Worm (Caenorhabditis elegans) whole organism, young adult: ENCODE measurements around the gene T27E9.2.

Experiments used
- B0261.1 ChIP-seq: sonication (generic microtip); optimal IDR thresholded peaks from 2 replicates; lab custom pipeline; 2016; ENCODE audit warnings: mild to moderate bottlenecking, missing genetic modification characterization, moderate library complexity, missing compliant biosample characterization
- D2030.7 ChIP-seq: fragments of 200-800 bp; sonication (Bioruptor generic); IDR thresholded peaks from 2 replicates; pipeline ENCODE4 v1.3.6; 2022; ENCODE audit warnings: missing genetic modification reagents, missing genetic modification characterization, missing compliant biosample characterization
- F23B12.7 ChIP-seq: sonication (generic microtip); optimal IDR thresholded peaks from 2 replicates; lab custom pipeline; 2017; ENCODE audit warnings: missing genetic modification characterization, mild to moderate bottlenecking, missing compliant biosample characterization, antibody characterized with exemption, moderate library complexity; ENCODE audit not compliant: insufficient read depth
- F37B4.10 ChIP-seq: fragments of 200-800 bp; sonication (Bioruptor generic); IDR thresholded peaks from 2 replicates; pipeline ENCODE4 v1.3.6; 2022; ENCODE audit warnings: missing genetic modification characterization, missing compliant biosample characterization
- F39B2.1 ChIP-seq: fragments of 200-800 bp; sonication (Bioruptor generic); IDR thresholded peaks from 2 replicates; pipeline ENCODE4 v1.3.6; 2022; ENCODE audit warnings: missing genetic modification reagents, missing genetic modification characterization, missing compliant biosample characterization
- F49E8.2 ChIP-seq: sonication (generic microtip); optimal IDR thresholded peaks from 3 replicates; lab custom pipeline; 2017; ENCODE audit warnings: missing genetic modification characterization, mild to moderate bottlenecking, missing compliant biosample characterization, antibody characterized with exemption, moderate library complexity; ENCODE audit not compliant: insufficient read depth
- F52B5.7 ChIP-seq: sonication (generic microtip); optimal IDR thresholded peaks from 2 replicates; lab custom pipeline; 2016; ENCODE audit warnings: mild to moderate bottlenecking, missing genetic modification characterization, missing compliant biosample characterization
- F55B11.4 ChIP-seq: sonication (generic microtip); optimal IDR thresholded peaks from 2 replicates; lab custom pipeline; 2016; ENCODE audit warnings: missing compliant biosample characterization, missing genetic modification characterization, borderline replicate concordance; ENCODE audit not compliant: insufficient read depth
- T07F8.4 ChIP-seq: sonication (generic microtip); optimal IDR thresholded peaks from 2 replicates; lab custom pipeline; 2016; ENCODE audit warnings: mild to moderate bottlenecking, missing genetic modification characterization, moderate library complexity, missing compliant biosample characterization
- akir-1 ChIP-seq: fragments of 200-800 bp; sonication (Bioruptor generic); optimal IDR thresholded peaks from 2 replicates; lab custom pipeline; 2018; ENCODE audit warnings: mild to moderate bottlenecking, missing genetic modification characterization, moderate library complexity, missing compliant biosample characterization
- aptf-2 ChIP-seq: fragments of 200-800 bp; sonication (Bioruptor generic); conservative IDR thresholded peaks from 2 replicates; pipeline ENCODE4 v1.3.6; 2022; ENCODE audit warnings: missing genetic modification reagents, missing genetic modification characterization, missing compliant biosample characterization
- athp-1 ChIP-seq: sonication (generic microtip); optimal IDR thresholded peaks from 2 replicates; lab custom pipeline; 2017; ENCODE audit warnings: mild to moderate bottlenecking, missing genetic modification characterization, missing compliant biosample characterization
- bed-1 ChIP-seq: fragments of 200-800 bp; sonication (Bioruptor generic); IDR thresholded peaks from 2 replicates; pipeline ENCODE4 v1.3.6; 2022; ENCODE audit warnings: missing genetic modification reagents, missing genetic modification characterization, missing compliant biosample characterization
- bed-2 ChIP-seq: fragments of 200-800 bp; sonication (Bioruptor generic); IDR thresholded peaks from 2 replicates; pipeline ENCODE4 v1.3.6; 2022; ENCODE audit warnings: missing genetic modification reagents, missing genetic modification characterization, missing compliant biosample characterization
- cebp-1 ChIP-seq, 2 experiments: fragments of 200-800 bp in 1 of 2; sonication (Bioruptor generic) in 1 of 2; sonication (generic microtip) in 1 of 2; IDR thresholded peaks in 1 of 2; optimal IDR thresholded peaks in 1 of 2; 2 replicates each; pipeline versions ENCODE4 v1.3.6 to Lab custom; 2017 to 2022; ENCODE audit warnings: missing compliant biosample characterization in 2 of 2, missing genetic modification characterization in 2 of 2, mild to moderate bottlenecking in 1 of 2, missing genetic modification reagents in 1 of 2, moderate library complexity in 1 of 2
- ceh-100 ChIP-seq: fragments of 200-800 bp; sonication (Bioruptor generic); IDR thresholded peaks from 2 replicates; pipeline ENCODE4 v1.3.6; 2022; ENCODE audit warnings: missing genetic modification reagents, missing genetic modification characterization, missing compliant biosample characterization
- die-1 ChIP-seq: sonication (generic microtip); optimal IDR thresholded peaks from 2 replicates; lab custom pipeline; 2016; ENCODE audit warnings: missing genotype, mild to moderate bottlenecking, missing genetic modification characterization, missing compliant biosample characterization
- dox-1 ChIP-seq: fragments of 200-800 bp; sonication (Bioruptor generic); IDR thresholded peaks from 2 replicates; pipeline ENCODE4 v1.3.6; 2022; ENCODE audit warnings: missing genetic modification reagents, missing genetic modification characterization, missing compliant biosample characterization
- dpl-1 ChIP-seq: fragments of 150-350 bp; optimal IDR thresholded peaks from 2 replicates; lab custom pipeline; 2014; ENCODE audit warnings: missing biosample characterization, missing genetic modification reagents, missing genetic modification characterization
- egl-44 ChIP-seq: fragments of 200-800 bp; sonication (Bioruptor generic); IDR thresholded peaks from 2 replicates; pipeline ENCODE4 v1.3.6; 2022; ENCODE audit warnings: missing genetic modification reagents, missing genetic modification characterization, missing compliant biosample characterization
- gei-17 ChIP-seq: fragments of 200-800 bp; sonication (Bioruptor generic); optimal IDR thresholded peaks from 2 replicates; lab custom pipeline; 2018; ENCODE audit warnings: mild to moderate bottlenecking, missing genetic modification characterization, missing compliant biosample characterization
- hlh-12 ChIP-seq: sonication (generic microtip); optimal IDR thresholded peaks from 2 replicates; lab custom pipeline; 2016; ENCODE audit warnings: missing genetic modification characterization, missing compliant biosample characterization
- hmg-20 ChIP-seq: fragments of 200-800 bp; sonication (Bioruptor generic); IDR thresholded peaks from 2 replicates; pipeline ENCODE4 v1.3.6; 2022; ENCODE audit warnings: missing genetic modification reagents, missing genetic modification characterization, missing compliant biosample characterization
- lin-40 ChIP-seq: sonication (generic microtip); optimal IDR thresholded peaks from 2 replicates; lab custom pipeline; 2016; ENCODE audit warnings: missing genetic modification characterization, mild to moderate bottlenecking, missing compliant biosample characterization, missing genotype, missing genetic modification reagents
- lin-54 ChIP-seq: fragments of 200-800 bp; sonication (Bioruptor generic); optimal IDR thresholded peaks from 2 replicates; lab custom pipeline; 2018; ENCODE audit warnings: mild to moderate bottlenecking, missing genetic modification characterization, missing compliant biosample characterization
- lsl-1 ChIP-seq: fragments of 200-800 bp; sonication (Bioruptor generic); optimal IDR thresholded peaks from 2 replicates; lab custom pipeline; 2018; ENCODE audit warnings: mild to moderate bottlenecking, missing genetic modification characterization, moderate library complexity, missing compliant biosample characterization
- madf-3 ChIP-seq: fragments of 200-800 bp; sonication (Bioruptor generic); IDR thresholded peaks from 2 replicates; pipeline ENCODE4 v1.3.6; 2022; ENCODE audit warnings: missing genetic modification reagents, missing genetic modification characterization, missing compliant biosample characterization
- madf-6 ChIP-seq: fragments of 200-800 bp; sonication (Bioruptor generic); IDR thresholded peaks from 2 replicates; pipeline ENCODE4 v1.3.6; 2022; ENCODE audit warnings: missing genetic modification reagents, missing genetic modification characterization, missing compliant biosample characterization
- nfya-2 ChIP-seq: fragments of 200-800 bp; sonication (Bioruptor generic); IDR thresholded peaks from 2 replicates; pipeline ENCODE4 v1.3.6; 2022; ENCODE audit warnings: missing genetic modification reagents, missing genetic modification characterization, missing compliant biosample characterization
- nhr-120 ChIP-seq: fragments of 200-800 bp; sonication (Bioruptor generic); IDR thresholded peaks from 2 replicates; pipeline ENCODE4 v1.3.6; 2022; ENCODE audit warnings: missing genetic modification characterization, missing compliant biosample characterization
- nhr-80 ChIP-seq: sonication (generic microtip); optimal IDR thresholded peaks from 2 replicates; lab custom pipeline; 2016; ENCODE audit warnings: missing genetic modification characterization, missing compliant biosample characterization
- nhr-90 ChIP-seq: sonication (generic microtip); optimal IDR thresholded peaks from 2 replicates; lab custom pipeline; 2016; ENCODE audit warnings: missing genotype, mild to moderate bottlenecking, missing genetic modification characterization, missing compliant biosample characterization
- pbrm-1 ChIP-seq: fragments of 200-800 bp; sonication (Bioruptor generic); IDR thresholded peaks from 2 replicates; pipeline ENCODE4 v1.3.6; 2022; ENCODE audit warnings: missing genetic modification reagents, missing genetic modification characterization, missing compliant biosample characterization
- rcor-1 ChIP-seq: fragments of 200-800 bp; sonication (Bioruptor generic); IDR thresholded peaks from 2 replicates; pipeline ENCODE4 v1.3.6; 2022; ENCODE audit warnings: missing genetic modification reagents, missing genetic modification characterization, missing compliant biosample characterization
- repo-1 ChIP-seq: sonication (generic microtip); optimal IDR thresholded peaks from 2 replicates; lab custom pipeline; 2017; ENCODE audit warnings: mild to moderate bottlenecking, missing genetic modification characterization, missing compliant biosample characterization
- rpc-1 ChIP-seq, 2 experiments: fragments of 150-350 bp in 1 of 2; sonication (generic microtip) in 1 of 2; optimal IDR thresholded peaks; 2 replicates each; lab custom pipeline; 2014 to 2018; ENCODE audit warnings: missing biosample characterization in 1 of 2, missing genetic modification characterization in 1 of 2, missing genetic modification reagents in 1 of 2, missing genotype in 1 of 2
- snpc-4 ChIP-seq, 5 experiments: fragments of 150-350 bp in 1 of 5; sonication (generic microtip) in 4 of 5; optimal IDR thresholded peaks; 2 replicates each; lab custom pipeline; 2014 to 2018; ENCODE audit warnings: missing genetic modification characterization in 5 of 5, missing biosample characterization in 3 of 5, antibody characterized with exemption in 2 of 5, mild to moderate bottlenecking in 2 of 5, missing compliant biosample characterization in 2 of 5, missing genotype in 2 of 5, moderate library complexity in 2 of 5, missing genetic modification reagents in 1 of 5
- ztf-18 ChIP-seq: sonication (generic microtip); optimal IDR thresholded peaks from 2 replicates; lab custom pipeline; 2016; ENCODE audit warnings: missing genotype, mild to moderate bottlenecking, missing genetic modification characterization, missing compliant biosample characterization
- ztf-22 ChIP-seq: fragments of 200-800 bp; sonication (Bioruptor generic); optimal IDR thresholded peaks from 2 replicates; lab custom pipeline; 2018; ENCODE audit warnings: mild to moderate bottlenecking, missing genetic modification characterization, moderate library complexity, missing compliant biosample characterization
- ztf-28 ChIP-seq: fragments of 200-800 bp; sonication (Bioruptor generic); IDR thresholded peaks from 2 replicates; pipeline ENCODE4 v1.3.6; 2022; ENCODE audit warnings: missing genetic modification reagents, missing genetic modification characterization, missing compliant biosample characterization
- ztf-3 ChIP-seq: fragments of 200-800 bp; sonication (Bioruptor generic); optimal IDR thresholded peaks from 2 replicates; lab custom pipeline; 2018; ENCODE audit warnings: mild to moderate bottlenecking, missing genetic modification characterization, missing compliant biosample characterization
- ztf-6 ChIP-seq: fragments of 200-800 bp; sonication (Bioruptor generic); IDR thresholded peaks from 2 replicates; pipeline ENCODE4 v1.3.6; 2022; ENCODE audit warnings: missing genetic modification reagents, missing genetic modification characterization, missing compliant biosample characterization

T27E9.2 gene

DNA sequence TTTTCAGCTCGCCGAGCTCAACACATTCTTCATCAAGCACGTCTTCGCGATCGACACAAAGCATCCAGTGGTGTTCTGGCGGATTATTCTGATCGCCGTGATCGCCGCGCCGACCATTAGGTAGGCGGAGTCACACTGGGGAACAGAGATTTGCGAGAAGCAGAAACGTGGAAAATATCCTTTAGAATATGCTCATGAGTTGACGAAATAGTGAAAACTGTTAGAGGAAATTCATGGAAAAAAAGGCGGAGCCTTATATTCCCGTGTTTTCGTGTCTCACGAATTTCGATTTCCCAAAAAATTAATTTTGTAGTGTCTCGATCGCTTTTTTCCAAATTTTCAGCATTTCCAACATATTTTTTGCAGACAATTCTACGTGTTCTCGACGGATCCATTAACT, 12.1 kb upstream of the T27E9.2 start:
- TF ChIP-seq madf-6 (GFP tag; lab: Robert Waterston, UW) (no peak), hlh-12 (tag; lab: Kevin White, UChicago) (no peak), bed-2 (GFP tag; lab: Robert Waterston, UW) (no peak), egl-44 (GFP tag; lab: Robert Waterston, UW) (no peak), nhr-120 (GFP tag; lab: Robert Waterston, UW) (no peak), die-1 (tag; lab: Kevin White, UChicago) (no peak), F39B2.1 (GFP tag; lab: Robert Waterston, UW) (no peak), rpc-1 (optimal IDR thresholded peaks at IDR 0.05; lab: Kevin White, UChicago) (no peak), rpc-1 (tag; optimal IDR thresholded peaks at IDR 0.05; lab: Kevin White, UChicago) (no peak), aptf-2 (GFP tag; lab: Robert Waterston, UW) (no peak), D2030.7 (GFP tag; lab: Robert Waterston, UW) (no peak), snpc-4 (GFP tag; optimal IDR thresholded peaks at IDR 0.05; lab: Kevin White, UChicago) (no peak), snpc-4 (tag; optimal IDR thresholded peaks at IDR 0.05; lab: Kevin White, UChicago) (no peak), akir-1 (no peak), hmg-20 (GFP tag; lab: Robert Waterston, UW) (no peak), pbrm-1 (GFP tag; lab: Robert Waterston, UW) (no peak), dox-1 (GFP tag; lab: Robert Waterston, UW) (no peak)
- TF ChIP-seq, all 124 proteins: peak for 0

DNA sequence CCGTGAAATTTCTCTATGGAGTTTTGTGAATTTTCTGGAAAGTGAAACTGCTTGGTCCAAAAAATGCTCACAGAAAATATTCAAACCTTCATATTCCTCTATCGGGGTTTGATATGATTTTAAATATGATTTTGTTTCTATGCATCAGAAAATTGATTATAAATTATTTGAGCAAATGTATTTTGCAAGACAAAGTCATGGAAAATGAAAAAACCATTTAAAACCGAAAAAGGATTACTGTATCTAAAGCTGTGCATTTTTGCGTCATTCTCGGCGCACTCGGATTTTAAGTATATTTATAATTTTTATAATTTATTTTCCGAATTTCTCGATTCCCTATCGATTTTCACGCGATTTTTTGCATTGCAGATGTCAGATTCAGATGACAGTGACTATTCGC, 9.1 kb upstream of the T27E9.2 start, which contains the start of gene pssy-2:
Gene pssy-2, plus strand, starts transcription at position 301 of the 400 bp plus-strand sequence.
- TF ChIP-seq rcor-1 (GFP tag; lab: Robert Waterston, UW) (no peak), lsl-1 (GFP tag; lab: Kevin White, UChicago) (peak; percentile 14), F55B11.4 (tag; lab: Kevin White, UChicago) (no peak), madf-3 (GFP tag; lab: Robert Waterston, UW) (no peak), F23B12.7 (tag; lab: Kevin White, UChicago) (no peak)

DNA sequence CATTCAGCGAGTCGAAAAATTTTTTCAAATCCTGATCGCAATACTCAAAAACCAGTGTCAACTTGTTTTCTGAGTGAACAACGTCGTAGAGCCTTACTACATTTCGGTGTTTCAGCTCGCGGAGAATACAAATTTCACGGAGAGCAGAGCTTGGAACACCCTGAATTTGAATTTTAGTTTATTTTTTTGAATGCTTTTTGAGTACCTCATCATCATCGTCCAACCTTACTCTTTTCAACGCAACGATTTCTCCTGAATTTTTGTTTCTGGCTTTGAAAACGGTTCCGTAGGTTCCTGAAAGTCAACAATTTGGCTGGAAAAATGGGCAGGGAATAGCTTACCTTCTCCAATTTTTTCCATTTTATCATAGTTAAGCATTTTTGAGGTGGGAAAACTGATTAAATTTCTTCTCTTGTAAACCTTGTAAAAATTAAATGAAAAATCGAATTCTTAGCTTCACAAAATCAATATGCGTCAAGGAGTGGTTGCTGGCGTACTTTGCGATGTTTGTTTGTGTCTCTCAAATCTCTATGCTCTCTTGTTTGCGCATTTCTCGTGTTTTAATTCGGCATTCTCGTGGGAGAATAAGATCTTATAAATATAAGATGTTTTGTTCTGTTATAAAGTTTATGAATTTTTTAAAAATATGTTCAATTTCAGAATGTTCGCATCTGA, 3.7 kb upstream of the T27E9.2 start, which contains the start of gene cdk-5:
Gene cdk-5, minus strand, starts transcription at position 425 of the 675 bp plus-strand sequence.
- TF ChIP-seq hmg-20 (GFP tag; lab: Robert Waterston, UW) (no peak), bed-1 (GFP tag; lab: Robert Waterston, UW) (no peak), F52B5.7 (tag; lab: Kevin White, UChicago) (no peak), ztf-22 (GFP tag; lab: Kevin White, UChicago) (no peak), nhr-90 (tag; lab: Kevin White, UChicago) (no peak), ztf-28 (GFP tag; lab: Robert Waterston, UW) (no peak), nfya-2 (GFP tag; lab: Robert Waterston, UW) (no peak), cebp-1 (GFP tag; IDR thresholded peaks at IDR 0.05; lab: Robert Waterston, UW) (no peak), cebp-1 (tag; optimal IDR thresholded peaks at IDR 0.05; lab: Kevin White, UChicago) (peak; percentile 68), repo-1 (peak; percentile 69), T07F8.4 (no peak), ztf-18 (tag; lab: Kevin White, UChicago) (peak; percentile 96), lin-54 (GFP tag; lab: Kevin White, UChicago) (peak; percentile 84), gei-17 (GFP tag; lab: Kevin White, UChicago) (peak; percentile 30), nhr-80 (no peak), aptf-2 (GFP tag; lab: Robert Waterston, UW) (no peak), nhr-120 (GFP tag; lab: Robert Waterston, UW) (no peak), madf-3 (GFP tag; lab: Robert Waterston, UW) (no peak), lin-40 (tag; lab: Kevin White, UChicago) (peak; percentile 87), athp-1 (no peak), F49E8.2 (tag; lab: Kevin White, UChicago) (no peak), pbrm-1 (GFP tag; lab: Robert Waterston, UW) (peak; percentile 77; the same call in 1 of the 2 replicates), dpl-1 (GFP tag; lab: Kevin White, UChicago) (peak; percentile 11), ceh-100 (peak; percentile 58; the same call in 1 of the 2 replicates), B0261.1 (tag; lab: Kevin White, UChicago) (no peak), F37B4.10 (GFP tag; lab: Robert Waterston, UW) (no peak), ztf-3 (no peak), ztf-6 (GFP tag; lab: Robert Waterston, UW) (no peak)
